Worm (Caenorhabditis elegans) whole organism, early embryonic: ENCODE measurements around the gene lap-2.

Experiments
- B0310.2 ChIP-seq: sonication (generic microtip); optimal IDR thresholded peaks from 2 replicates; lab custom pipeline; 2016; ENCODE audit warnings: mild to moderate bottlenecking, missing genetic modification characterization, missing compliant biosample characterization
- F13C5.2 ChIP-seq: sonication (generic microtip); optimal IDR thresholded peaks from 2 replicates; lab custom pipeline; 2017; ENCODE audit warnings: mild to moderate bottlenecking, missing genetic modification characterization, inconsistent platforms, missing compliant biosample characterization
- aly-1 ChIP-seq: sonication (generic microtip); optimal IDR thresholded peaks from 2 replicates; lab custom pipeline; 2016; ENCODE audit warnings: missing genetic modification characterization, missing compliant biosample characterization
- ama-1 ChIP-seq: fragments of 150-350 bp; optimal IDR thresholded peaks from 2 replicates; lab custom pipeline; 2014
- ceh-13 ChIP-seq: fragments of 200-800 bp; sonication (Bioruptor generic); optimal IDR thresholded peaks from 2 replicates; lab custom pipeline; 2018; ENCODE audit warnings: mild to moderate bottlenecking, missing genetic modification characterization, missing compliant biosample characterization
- ceh-36 ChIP-seq: sonication (generic microtip); optimal IDR thresholded peaks from 2 replicates; lab custom pipeline; 2016; ENCODE audit warnings: missing genetic modification characterization, inconsistent platforms, missing compliant biosample characterization
- ets-7 ChIP-seq: sonication (generic microtip); optimal IDR thresholded peaks from 2 replicates; lab custom pipeline; 2016; ENCODE audit warnings: missing genotype, missing genetic modification characterization, missing compliant biosample characterization
- flt-1 ChIP-seq: fragments of 200-800 bp; sonication (Bioruptor generic); IDR thresholded peaks from 2 replicates; pipeline ENCODE4 v1.3.6; 2022; ENCODE audit warnings: missing genetic modification characterization, missing compliant biosample characterization
- hmbx-1 ChIP-seq: sonication (generic microtip); optimal IDR thresholded peaks from 2 replicates; lab custom pipeline; 2016; ENCODE audit warnings: mild to moderate bottlenecking, missing genetic modification characterization, missing compliant biosample characterization
- hmg-4 ChIP-seq: fragments of 200-800 bp; sonication (Bioruptor generic); optimal IDR thresholded peaks from 2 replicates; lab custom pipeline; 2018; ENCODE audit warnings: mild to moderate bottlenecking, missing genetic modification characterization, missing compliant biosample characterization
- hnd-1 ChIP-seq: sonication (generic microtip); optimal IDR thresholded peaks from 2 replicates; lab custom pipeline; 2016; ENCODE audit warnings: missing genetic modification characterization, missing compliant biosample characterization
- pes-1 ChIP-seq: fragments of 200-800 bp; sonication (Bioruptor generic); IDR thresholded peaks from 2 replicates; pipeline ENCODE4 v1.3.6; 2022; ENCODE audit warnings: missing genetic modification reagents, missing genetic modification characterization, missing compliant biosample characterization
- scrt-1 ChIP-seq: fragments of 200-800 bp; sonication (Bioruptor generic); IDR thresholded peaks from 2 replicates; pipeline ENCODE4 v1.3.6; 2022; ENCODE audit warnings: missing genetic modification characterization, missing compliant biosample characterization
- sea-1 ChIP-seq: fragments of 200-800 bp; sonication (Bioruptor generic); conservative IDR thresholded peaks from 2 replicates; pipeline ENCODE4 v1.3.6; 2022; ENCODE audit warnings: missing genetic modification characterization, missing compliant biosample characterization
- tbx-11 ChIP-seq: fragments of 200-800 bp; sonication (Bioruptor generic); IDR thresholded peaks from 2 replicates; pipeline ENCODE4 v1.3.6; 2022; ENCODE audit warnings: missing genetic modification characterization, missing compliant biosample characterization
- tbx-37 ChIP-seq: fragments of 200-800 bp; sonication (Bioruptor generic); conservative IDR thresholded peaks from 2 replicates; pipeline ENCODE4 v1.3.6; 2022; ENCODE audit warnings: missing genetic modification reagents, missing genetic modification characterization, missing compliant biosample characterization
- tra-4 ChIP-seq: sonication (generic microtip); optimal IDR thresholded peaks from 2 replicates; lab custom pipeline; 2017; ENCODE audit warnings: missing genetic modification characterization, missing compliant biosample characterization

lap-2 gene

DNA sequence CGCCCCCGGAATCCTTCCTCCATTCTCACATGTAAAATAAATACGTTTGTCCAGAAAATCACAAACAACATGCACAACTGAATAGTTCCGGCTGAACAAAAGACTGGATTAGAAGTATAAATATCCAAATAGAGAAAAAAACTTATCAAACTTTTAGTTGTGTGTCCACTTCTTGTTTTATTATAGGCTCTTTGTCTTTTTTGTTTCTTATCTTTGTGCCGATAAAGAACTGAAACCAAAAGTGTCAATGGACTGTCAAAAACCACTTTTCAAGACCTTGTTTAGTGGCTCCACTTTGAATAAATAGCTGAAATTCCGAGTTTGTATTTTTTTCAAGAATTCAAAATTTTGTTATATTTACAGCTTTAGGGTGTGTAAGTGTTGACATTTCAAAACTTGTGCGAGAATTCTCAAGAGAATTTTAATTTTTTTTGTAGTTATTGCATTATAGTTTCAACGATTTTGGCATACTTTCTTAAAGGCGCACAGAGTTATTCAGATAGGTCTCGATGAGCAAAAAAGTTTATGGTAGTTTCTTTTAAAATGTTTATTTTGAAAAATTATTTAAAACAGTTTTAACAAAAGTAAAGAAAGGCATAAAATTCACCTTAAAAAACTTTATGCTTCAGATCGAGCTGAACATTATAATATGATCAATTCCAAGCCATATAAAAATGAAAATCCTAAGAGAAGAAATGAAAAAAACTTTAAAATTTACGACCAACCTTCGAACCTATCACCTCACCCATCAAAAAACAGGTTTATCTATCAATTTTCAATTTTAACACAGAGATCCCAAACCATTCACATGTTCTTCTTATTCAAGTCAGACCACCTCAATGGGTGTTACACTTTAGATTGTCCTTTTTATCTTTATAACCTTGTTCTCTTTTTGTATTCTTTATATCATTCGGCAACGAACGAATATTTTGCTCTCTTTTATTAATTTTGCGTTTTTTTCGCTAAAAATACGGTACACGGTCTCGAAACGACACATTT, 2.9 kb downstream of the lap-2 start:
- no peak for TF ChIP-seq ets-7 (tag; lab: Kevin White, UChicago)
- TF ChIP-seq flt-1 = no peak
- TF ChIP-seq tbx-37 (GFP tag; lab: Robert Waterston, UW) = no peak
- TF ChIP-seq hnd-1 (tag; lab: Kevin White, UChicago) = no peak

ce11 chrV:13047574-13048030, 4.1 kb downstream of the lap-2 start, which contains the start of gene W07G4.5:
TSS of gene W07G4.5 (plus strand) at chrV:13047980.
- TF ChIP-seq hmg-4 (GFP tag; lab: Kevin White, UChicago) (no peak), ets-7 (tag; lab: Kevin White, UChicago) (no peak)

- TF ChIP-seq hmg-4 (GFP tag; lab: Kevin White, UChicago) (no peak), scrt-1 (GFP tag; lab: Robert Waterston, UW) (no peak), tbx-37 (GFP tag; lab: Robert Waterston, UW) (no peak), ets-7 (tag; lab: Kevin White, UChicago) (no peak), hnd-1 (tag; lab: Kevin White, UChicago) (no peak)
Measured at ce11 chrV:13049149-13049610, 5.7 kb downstream of the lap-2 start, which contains the start of gene W07G4.8. TSS of gene W07G4.8 (minus strand) at chrV:13049560.

DNA sequence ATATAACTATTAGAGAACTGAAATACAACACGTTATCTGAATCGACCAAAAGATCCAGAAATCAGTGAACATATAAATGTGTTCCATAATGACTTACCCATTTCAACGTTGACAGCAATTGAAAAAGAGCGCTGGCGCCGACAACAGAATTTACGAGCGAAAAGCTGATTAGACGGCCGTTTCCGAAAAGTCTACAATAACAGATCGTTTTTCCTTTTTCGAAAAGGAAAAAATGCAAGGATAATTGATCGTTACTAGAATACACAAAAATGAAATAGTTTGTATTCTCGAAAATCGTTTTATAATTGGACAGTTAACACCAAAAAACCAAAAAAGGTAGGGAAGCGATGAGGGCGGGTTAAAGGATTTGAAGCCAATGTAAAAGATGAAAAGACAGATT, 10.1 kb downstream of the lap-2 start, which contains the start of gene srr-1:
srr-1 (minus strand) TSS at position 101 of the 400 bp plus-strand sequence.
- TF ChIP-seq tra-4 (tag; lab: Kevin White, UChicago) = no peak
- no peak for TF ChIP-seq pes-1 (GFP tag; lab: Robert Waterston, UW)
- no peak for TF ChIP-seq flt-1
- no peak for TF ChIP-seq ceh-36 (tag; lab: Kevin White, UChicago)
- no peak for TF ChIP-seq hmg-4 (GFP tag; lab: Kevin White, UChicago)
- no peak for TF ChIP-seq ama-1 (lab: Kevin White, UChicago)
- no peak for TF ChIP-seq B0310.2 (tag; lab: Kevin White, UChicago)
- no peak for TF ChIP-seq tbx-11 (GFP tag; lab: Robert Waterston, UW)
- no peak for TF ChIP-seq tbx-37 (GFP tag; lab: Robert Waterston, UW)
- TF ChIP-seq ets-7 (tag; lab: Kevin White, UChicago) = no peak
- no peak for TF ChIP-seq scrt-1 (GFP tag; lab: Robert Waterston, UW)
- TF ChIP-seq ceh-13 (GFP tag; lab: Kevin White, UChicago) = no peak
- TF ChIP-seq hmbx-1 = no peak
- no peak for TF ChIP-seq aly-1 (tag; lab: Kevin White, UChicago)

DNA sequence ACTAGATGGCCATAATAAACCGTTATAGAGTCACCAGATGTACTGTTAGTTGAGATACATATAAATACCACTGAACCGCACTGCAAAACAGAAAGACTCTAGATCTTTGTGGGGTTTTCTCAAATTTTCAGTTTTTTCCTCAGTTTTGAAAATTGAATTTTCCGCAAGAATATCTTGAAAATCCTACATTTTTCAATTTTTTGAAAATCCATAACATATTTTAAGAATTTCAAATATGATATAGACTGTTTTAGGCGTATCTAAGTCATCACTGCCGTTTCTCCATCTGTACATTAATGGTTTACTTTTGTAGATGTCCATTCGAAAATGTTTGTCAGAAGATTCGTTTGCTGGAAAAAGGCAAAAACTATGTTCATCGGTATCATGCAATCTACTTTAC, 18.3 kb downstream of the lap-2 start, which contains the start of gene F42E8.1:
F42E8.1 (plus strand) TSS at position 301 of the 400 bp plus-strand sequence.
- TF ChIP-seq flt-1 = no peak
- no peak for TF ChIP-seq ceh-36 (tag; lab: Kevin White, UChicago)
- TF ChIP-seq ama-1 (lab: Kevin White, UChicago) = no peak
- no peak for TF ChIP-seq ceh-13 (GFP tag; lab: Kevin White, UChicago)
- no peak for TF ChIP-seq B0310.2 (tag; lab: Kevin White, UChicago)
- no peak for TF ChIP-seq hmbx-1
- TF ChIP-seq ets-7 (tag; lab: Kevin White, UChicago) = no peak
- TF ChIP-seq aly-1 (tag; lab: Kevin White, UChicago) = no peak
- TF ChIP-seq pes-1 (GFP tag; lab: Robert Waterston, UW) = no peak
- TF ChIP-seq scrt-1 (GFP tag; lab: Robert Waterston, UW) = no peak
- no peak for TF ChIP-seq tra-4 (tag; lab: Kevin White, UChicago)
- no peak for TF ChIP-seq tbx-11 (GFP tag; lab: Robert Waterston, UW)
- TF ChIP-seq hmg-4 (GFP tag; lab: Kevin White, UChicago) = no peak
- no peak for TF ChIP-seq F13C5.2 (tag; lab: Kevin White, UChicago)
- no peak for TF ChIP-seq sea-1 (GFP tag; lab: Robert Waterston, UW)
- TF ChIP-seq tbx-37 (GFP tag; lab: Robert Waterston, UW) = no peak

ce11 chrV:13063402-13063801, 19.9 kb downstream of the lap-2 start:
- TF ChIP-seq B0310.2 (tag; lab: Kevin White, UChicago) (no peak), F13C5.2 (tag; lab: Kevin White, UChicago) (no peak)

- TF ChIP-seq F13C5.2 (tag; lab: Kevin White, UChicago) = no peak
- no peak for TF ChIP-seq flt-1
- no peak for TF ChIP-seq tbx-37 (GFP tag; lab: Robert Waterston, UW)
- TF ChIP-seq ceh-36 (tag; lab: Kevin White, UChicago) = no peak
- no peak for TF ChIP-seq scrt-1 (GFP tag; lab: Robert Waterston, UW)
- no peak for TF ChIP-seq tbx-11 (GFP tag; lab: Robert Waterston, UW)
- TF ChIP-seq pes-1 (GFP tag; lab: Robert Waterston, UW) = no peak
- TF ChIP-seq aly-1 (tag; lab: Kevin White, UChicago) = no peak
- no peak for TF ChIP-seq B0310.2 (tag; lab: Kevin White, UChicago)
- no peak for TF ChIP-seq hmbx-1
- no peak for TF ChIP-seq tra-4 (tag; lab: Kevin White, UChicago)
- TF ChIP-seq ama-1 (lab: Kevin White, UChicago) = no peak
- TF ChIP-seq ets-7 (tag; lab: Kevin White, UChicago) = no peak
- TF ChIP-seq hnd-1 (tag; lab: Kevin White, UChicago) = no peak
- TF ChIP-seq ceh-13 (GFP tag; lab: Kevin White, UChicago) = no peak
- TF ChIP-seq hmg-4 (GFP tag; lab: Kevin White, UChicago) = no peak
- TF ChIP-seq sea-1 (GFP tag; lab: Robert Waterston, UW) = no peak
Measured at ce11 chrV:13064164-13064563, 20.7 kb downstream of the lap-2 start.
